Fruit fly (Drosophila melanogaster): ENCODE results near the gene CG43759.

CG43759 gene

dm6 chrX:18933442-18933841 lies 3.3 kb downstream of the CG43759 start:
- no peak for TF ChIP-seq Sin3A (optimal IDR thresholded peaks at IDR 0.05)
- no peak for TF ChIP-seq psq (optimal IDR thresholded peaks at IDR 0.05)
- TF ChIP-seq h (optimal IDR thresholded peaks at IDR 0.05) = no peak
- no peak for TF ChIP-seq insv (optimal IDR thresholded peaks at IDR 0.05)
- no peak for TF ChIP-seq Myc (optimal IDR thresholded peaks at IDR 0.05)
- no peak for TF ChIP-seq ttk (optimal IDR thresholded peaks at IDR 0.05)

dm6 chrX:18934859-18935258 lies 4.7 kb downstream of the CG43759 start:
- TF ChIP-seq psq (optimal IDR thresholded peaks at IDR 0.05) = no peak
- TF ChIP-seq insv (optimal IDR thresholded peaks at IDR 0.05) = no peak
- TF ChIP-seq Sin3A (optimal IDR thresholded peaks at IDR 0.05) = no peak
- no peak for TF ChIP-seq h (optimal IDR thresholded peaks at IDR 0.05)
- TF ChIP-seq Myc (optimal IDR thresholded peaks at IDR 0.05) = no peak
- no peak for TF ChIP-seq ttk (optimal IDR thresholded peaks at IDR 0.05)

DNA sequence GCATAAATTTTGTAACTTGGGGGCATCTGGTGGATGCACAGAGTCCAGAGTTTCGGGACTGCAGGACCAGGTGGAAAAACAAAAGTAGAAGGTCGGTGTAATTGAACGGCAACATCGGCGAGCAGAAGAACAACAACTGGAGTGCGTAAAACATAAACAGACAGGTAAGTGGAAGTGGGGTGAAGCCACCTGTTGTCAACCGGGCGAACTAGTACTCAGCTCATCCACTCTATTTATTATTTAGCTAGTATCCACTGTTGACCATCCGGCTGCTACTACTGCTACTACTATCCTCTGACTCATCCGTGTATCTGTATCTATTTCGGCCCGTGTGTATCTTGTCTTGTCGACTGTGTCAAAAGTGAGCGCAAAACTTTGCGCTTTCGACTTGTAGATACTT lies 6.5 kb downstream of the CG43759 start:
- no peak for TF ChIP-seq Myc (optimal IDR thresholded peaks at IDR 0.05)
- no peak for TF ChIP-seq ttk (optimal IDR thresholded peaks at IDR 0.05)
- no peak for TF ChIP-seq insv (optimal IDR thresholded peaks at IDR 0.05)

DNA sequence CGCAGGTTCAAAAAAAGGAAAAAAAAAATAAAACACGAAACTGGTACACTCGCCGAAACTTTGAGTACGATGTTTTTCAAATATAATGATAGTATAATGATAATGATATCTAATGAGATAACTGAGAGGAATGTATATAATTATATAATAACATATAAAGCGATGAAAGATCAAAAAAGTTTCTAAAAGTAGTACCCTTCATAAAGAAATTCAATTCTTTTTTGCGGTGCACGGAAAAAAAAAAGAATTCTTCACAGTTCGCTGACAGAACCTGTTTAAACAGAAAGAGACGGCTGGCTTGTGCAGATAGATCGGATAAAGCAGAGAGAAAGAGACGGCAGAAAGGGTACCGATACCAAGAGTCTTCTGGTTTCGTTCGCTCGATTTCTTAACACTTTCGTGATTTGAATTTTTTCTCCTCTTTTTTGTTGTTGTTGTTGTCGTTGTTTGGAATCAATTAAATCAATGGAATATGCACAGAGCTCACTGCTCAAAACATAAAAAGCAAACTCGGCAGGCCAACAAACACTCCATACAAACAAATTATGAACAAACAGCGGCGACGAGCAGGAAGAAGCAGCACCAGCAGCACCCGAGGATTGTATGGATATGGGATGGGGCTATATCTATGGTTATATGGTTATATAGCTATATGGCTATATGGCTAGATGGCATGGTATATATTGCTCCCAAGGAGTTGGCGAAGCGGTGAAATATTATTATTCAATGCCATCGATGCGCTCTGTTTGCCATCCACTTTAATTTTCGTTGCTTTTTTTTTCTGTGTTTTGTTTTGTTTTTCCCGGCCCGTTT lies 8.2 kb downstream of the CG43759 start:
- TF ChIP-seq insv (optimal IDR thresholded peaks at IDR 0.05) = no peak
- no peak for TF ChIP-seq ttk (optimal IDR thresholded peaks at IDR 0.05)
- TF ChIP-seq psq (optimal IDR thresholded peaks at IDR 0.05) = no peak
- TF ChIP-seq h (optimal IDR thresholded peaks at IDR 0.05) = no peak
- no peak for TF ChIP-seq Myc (optimal IDR thresholded peaks at IDR 0.05)
- no peak for TF ChIP-seq Sin3A (optimal IDR thresholded peaks at IDR 0.05)

dm6 chrX:18939429-18939828 lies 9.3 kb downstream of the CG43759 start:
- no peak for TF ChIP-seq h (optimal IDR thresholded peaks at IDR 0.05)
- TF ChIP-seq insv (optimal IDR thresholded peaks at IDR 0.05) = no peak
- no peak for TF ChIP-seq Sin3A (optimal IDR thresholded peaks at IDR 0.05)
- TF ChIP-seq Myc (optimal IDR thresholded peaks at IDR 0.05) = no peak
- no peak for TF ChIP-seq psq (optimal IDR thresholded peaks at IDR 0.05)
- no peak for TF ChIP-seq ttk (optimal IDR thresholded peaks at IDR 0.05)

DNA sequence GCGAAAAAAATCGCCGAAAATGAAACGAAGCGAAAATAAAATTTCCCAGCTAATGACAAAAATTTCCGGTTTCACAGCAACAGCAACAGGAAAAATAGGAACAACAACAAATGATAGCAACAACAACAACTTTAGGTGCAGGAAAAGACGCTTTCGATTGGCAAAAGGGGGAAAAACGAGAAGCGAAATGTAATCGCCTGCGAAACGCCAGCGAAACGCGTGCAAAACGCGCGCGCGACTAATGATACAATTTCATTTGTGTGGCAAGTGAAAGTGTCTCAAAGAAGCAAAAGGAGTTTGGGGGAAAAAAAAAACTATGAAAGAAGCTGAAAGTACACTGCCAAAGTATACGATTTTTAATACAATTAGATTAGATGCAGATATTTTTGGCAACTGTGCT lies 11.8 kb downstream of the CG43759 start:
- no peak for TF ChIP-seq h (optimal IDR thresholded peaks at IDR 0.05)
- no peak for TF ChIP-seq Sin3A (optimal IDR thresholded peaks at IDR 0.05)
- no peak for TF ChIP-seq insv (optimal IDR thresholded peaks at IDR 0.05)
- no peak for TF ChIP-seq Myc (optimal IDR thresholded peaks at IDR 0.05)
- no peak for TF ChIP-seq psq (optimal IDR thresholded peaks at IDR 0.05)
- no peak for TF ChIP-seq ttk (optimal IDR thresholded peaks at IDR 0.05)

dm6 chrX:18942648-18943047 lies 12.5 kb downstream of the CG43759 start:
- TF ChIP-seq h (optimal IDR thresholded peaks at IDR 0.05) (no peak), insv (optimal IDR thresholded peaks at IDR 0.05) (no peak), ttk (optimal IDR thresholded peaks at IDR 0.05) (no peak), Sin3A (optimal IDR thresholded peaks at IDR 0.05) (no peak)

- TF ChIP-seq h (optimal IDR thresholded peaks at IDR 0.05) (no peak), insv (optimal IDR thresholded peaks at IDR 0.05) (no peak), Sin3A (optimal IDR thresholded peaks at IDR 0.05) (no peak), ttk (optimal IDR thresholded peaks at IDR 0.05) (no peak), psq (optimal IDR thresholded peaks at IDR 0.05) (no peak), Myc (optimal IDR thresholded peaks at IDR 0.05) (no peak)
These were observed 14.0 kb downstream of the CG43759 start for dm6 chrX:18944139-18944538.

- no peak for TF ChIP-seq Sin3A (optimal IDR thresholded peaks at IDR 0.05)
- TF ChIP-seq Myc (optimal IDR thresholded peaks at IDR 0.05) = no peak
- no peak for TF ChIP-seq psq (optimal IDR thresholded peaks at IDR 0.05)
- no peak for TF ChIP-seq insv (optimal IDR thresholded peaks at IDR 0.05)
- no peak for TF ChIP-seq ttk (optimal IDR thresholded peaks at IDR 0.05)
These were observed 16.7 kb downstream of the CG43759 start for dm6 chrX:18946832-18947231.

DNA sequence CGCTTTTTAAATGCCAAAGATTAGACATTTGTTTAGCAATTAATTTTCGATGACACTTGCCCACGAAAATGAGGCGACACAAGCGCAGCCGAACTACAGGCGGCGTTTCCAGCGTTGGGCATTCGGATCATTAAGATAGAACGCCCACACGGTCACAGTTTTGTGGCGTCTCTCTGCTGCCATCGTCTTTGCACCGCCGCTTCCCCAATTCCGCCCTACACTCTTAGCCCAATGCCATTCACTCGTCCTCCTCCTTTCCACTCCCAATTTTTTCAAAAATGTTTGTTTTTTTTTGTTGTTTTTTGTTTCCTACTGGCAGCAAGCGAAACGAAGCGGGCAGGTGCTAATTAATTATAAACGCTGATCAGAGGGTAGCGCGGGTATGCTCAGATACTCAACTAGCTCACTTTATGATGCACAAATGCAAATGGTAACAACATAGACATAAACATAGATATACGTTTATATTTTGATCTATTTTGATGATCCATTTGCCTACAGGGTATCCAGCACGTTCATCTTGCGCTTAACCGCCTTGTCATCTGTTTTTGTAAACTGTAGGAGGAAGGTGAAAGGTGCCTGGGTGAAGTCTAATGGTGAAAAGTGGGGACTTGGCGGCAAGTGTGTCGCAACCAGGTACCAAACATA lies 21.2 kb downstream of the CG43759 start:
- TF ChIP-seq ttk (optimal IDR thresholded peaks at IDR 0.05) = no peak
- no peak for TF ChIP-seq Myc (optimal IDR thresholded peaks at IDR 0.05)
- no peak for TF ChIP-seq insv (optimal IDR thresholded peaks at IDR 0.05)
- no peak for TF ChIP-seq Sin3A (optimal IDR thresholded peaks at IDR 0.05)
- no peak for TF ChIP-seq h (optimal IDR thresholded peaks at IDR 0.05)
- no peak for TF ChIP-seq psq (optimal IDR thresholded peaks at IDR 0.05)

DNA sequence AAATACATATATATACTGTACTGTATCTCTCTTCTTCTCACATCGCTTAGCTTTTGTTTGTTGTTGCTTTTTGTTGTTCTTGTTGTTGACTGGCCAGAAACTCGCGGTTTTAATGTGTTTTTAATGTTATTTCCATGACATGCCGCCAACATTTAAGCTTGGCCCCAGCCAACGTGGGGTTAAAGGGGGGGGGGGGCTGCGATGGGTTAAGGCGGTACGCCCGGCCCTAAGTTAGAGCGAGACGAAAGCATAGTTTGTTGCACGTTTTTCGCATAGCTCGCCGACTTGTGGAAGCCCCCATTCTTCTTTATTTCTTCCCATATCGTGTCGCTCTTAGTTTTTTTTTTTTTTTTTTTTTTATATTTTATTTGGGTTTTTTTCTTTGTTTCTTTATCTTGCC lies 26.5 kb downstream of the CG43759 start:
- TF ChIP-seq h (optimal IDR thresholded peaks at IDR 0.05) (no peak), Sin3A (optimal IDR thresholded peaks at IDR 0.05) (no peak), Myc (optimal IDR thresholded peaks at IDR 0.05) (no peak), ttk (optimal IDR thresholded peaks at IDR 0.05) (no peak), insv (optimal IDR thresholded peaks at IDR 0.05) (no peak), psq (optimal IDR thresholded peaks at IDR 0.05) (no peak)

DNA sequence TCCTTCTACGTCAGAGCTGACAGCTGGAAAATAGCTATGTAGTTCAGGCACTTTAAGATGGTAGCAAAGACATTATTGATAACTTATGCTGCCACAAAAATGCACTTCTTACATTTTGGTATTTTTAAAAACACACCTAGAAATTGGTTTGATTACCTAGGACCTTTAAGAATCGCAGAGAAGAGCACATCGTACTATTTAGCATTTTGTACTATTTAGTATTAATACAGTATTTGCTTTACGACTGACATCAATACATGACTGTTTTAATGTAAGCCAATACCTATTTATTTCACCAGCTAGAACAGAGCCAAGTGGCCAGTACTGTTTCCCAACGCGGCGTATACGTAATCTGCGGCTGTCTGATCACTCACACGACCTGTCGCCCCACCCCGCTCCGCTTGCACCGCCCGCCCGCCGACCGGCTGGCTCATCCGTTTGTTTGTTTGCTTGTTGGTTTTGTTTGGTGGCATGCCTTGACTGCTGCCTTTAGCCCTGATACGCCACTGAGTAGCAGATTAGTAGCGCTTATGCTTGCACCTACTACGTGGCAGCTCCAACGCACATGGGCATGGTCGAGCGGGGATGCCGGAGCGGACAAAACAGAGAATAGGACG lies 42.9 kb downstream of the CG43759 start:
- TF ChIP-seq h (optimal IDR thresholded peaks at IDR 0.05) (no peak), Myc (optimal IDR thresholded peaks at IDR 0.05) (no peak), insv (optimal IDR thresholded peaks at IDR 0.05) (no peak), Sin3A (optimal IDR thresholded peaks at IDR 0.05) (no peak), ttk (optimal IDR thresholded peaks at IDR 0.05) (no peak), psq (optimal IDR thresholded peaks at IDR 0.05) (no peak)
